Fruit fly (Drosophila melanogaster) whole organism, adult: ENCODE data around the gene CG17202.
A peak's percentile ranks its signal among the peaks of the same experiment; 100 is the strongest.

Experiments used
- CG11617 ChIP-seq: fragments of 200-800 bp; sonication (Bioruptor generic); optimal IDR thresholded peaks from 2 replicates; lab custom pipeline; 2017; ENCODE audit warnings: mild to moderate bottlenecking, missing biosample characterization, missing genetic modification reagents, missing genetic modification characterization
- CG12768 ChIP-seq: fragments of 200-800 bp; sonication (Bioruptor generic); optimal IDR thresholded peaks from 2 replicates; lab custom pipeline; 2017; ENCODE audit warnings: missing biosample characterization, missing genetic modification characterization, mild to moderate bottlenecking, moderate library complexity, missing genetic modification reagents
- CG14711 ChIP-seq: fragments of 200-800 bp; sonication (Bioruptor generic); optimal IDR thresholded peaks from 2 replicates; lab custom pipeline; 2018; ENCODE audit warnings: missing biosample characterization, mild to moderate bottlenecking, missing genetic modification characterization, moderate library complexity
- CG5204 ChIP-seq: fragments of 200-800 bp; sonication (Bioruptor generic); optimal IDR thresholded peaks from 2 replicates; lab custom pipeline; 2016; ENCODE audit warnings: missing biosample characterization, missing genetic modification characterization
- Clk ChIP-seq: fragments of 200-800 bp; sonication (Bioruptor generic); optimal IDR thresholded peaks from 2 replicates; lab custom pipeline; 2017; ENCODE audit warnings: missing biosample characterization, missing genetic modification characterization
- Crg-1 ChIP-seq: fragments of 200-800 bp; sonication (Bioruptor generic); optimal IDR thresholded peaks from 2 replicates; lab custom pipeline; 2016; ENCODE audit warnings: missing biosample characterization, missing genetic modification characterization
- Hr96 ChIP-seq: fragments of 200-800 bp; sonication (Bioruptor generic); optimal IDR thresholded peaks from 2 replicates; lab custom pipeline; 2016; ENCODE audit warnings: missing biosample characterization, missing genetic modification characterization
- Mnt ChIP-seq: fragments of 200-800 bp; sonication (Bioruptor generic); optimal IDR thresholded peaks from 2 replicates; lab custom pipeline; 2016; ENCODE audit warnings: missing biosample characterization, mild to moderate bottlenecking, missing genetic modification characterization
- cic ChIP-seq: fragments of 200-800 bp; sonication (Bioruptor generic); optimal IDR thresholded peaks from 2 replicates; lab custom pipeline; 2017; ENCODE audit warnings: missing biosample characterization, mild to moderate bottlenecking, missing genetic modification characterization, moderate library complexity
- cnc ChIP-seq, 2 experiments: fragments of >200 bp; optimal IDR thresholded peaks; 2 replicates each; lab custom pipeline; 2017
- kay ChIP-seq: fragments of 200-800 bp; sonication (Bioruptor generic); peaks from one replicate; lab custom pipeline; 2016; ENCODE audit warnings: missing biosample characterization, missing genetic modification characterization, borderline replicate concordance
- ovo ChIP-seq: fragments of 200-800 bp; sonication (Bioruptor generic); optimal IDR thresholded peaks from 2 replicates; lab custom pipeline; 2016; ENCODE audit warnings: missing biosample characterization, missing genetic modification characterization
- pad ChIP-seq: fragments of 200-800 bp; sonication (Bioruptor generic); optimal IDR thresholded peaks from 3 replicates; lab custom pipeline; 2017; ENCODE audit warnings: missing biosample characterization, missing genetic modification characterization, mild to moderate bottlenecking, moderate library complexity, missing genetic modification reagents
- tj ChIP-seq: fragments of 200-800 bp; sonication (Bioruptor generic); optimal IDR thresholded peaks from 3 replicates; lab custom pipeline; 2017; ENCODE audit warnings: missing biosample characterization, mild to moderate bottlenecking, missing genetic modification characterization, moderate library complexity

DNA sequence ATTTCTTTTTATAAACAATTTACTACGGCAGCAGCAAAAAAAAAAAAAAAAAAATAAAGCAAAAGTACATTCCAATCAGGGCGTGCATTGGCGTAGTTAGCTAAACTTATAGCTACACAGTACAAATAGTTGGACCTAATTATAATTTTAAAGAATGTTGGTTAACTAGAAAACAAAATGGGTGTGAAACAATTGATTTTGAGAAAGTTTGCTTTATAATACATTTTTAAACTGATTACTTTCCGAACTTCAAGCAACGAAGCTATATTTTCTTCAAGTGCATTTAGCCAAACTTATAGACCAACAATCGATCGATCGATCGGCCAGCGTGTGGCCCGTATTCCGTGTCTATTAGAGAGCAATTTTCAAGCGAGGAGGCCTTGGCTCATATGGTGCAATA, 28.8 kb downstream of the CG17202 start:
- TF ChIP-seq CG12768 (GFP tag; lab: Kevin White, UChicago) (peak; percentile 66), cic (no peak), CG14711 (peak; percentile 46), kay (GFP tag; lab: Kevin White, UChicago) (no peak), Mnt (GFP tag; lab: Kevin White, UChicago) (no peak), Crg-1 (no peak), Hr96 (GFP tag; lab: Kevin White, UChicago) (no peak), CG5204 (GFP tag; lab: Kevin White, UChicago) (no peak), cnc (optimal IDR thresholded peaks at IDR 0.05; lab: Kevin White, UChicago) (no peak), ovo (GFP tag; lab: Kevin White, UChicago) (no peak), pad (GFP tag; lab: Kevin White, UChicago) (no peak), CG11617 (GFP tag; lab: Kevin White, UChicago) (peak; percentile 4), tj (GFP tag; lab: Kevin White, UChicago) (no peak), Clk (GFP tag; lab: Kevin White, UChicago) (no peak)
